Fruit fly (Drosophila melanogaster) whole organism, pupa: ENCODE results near the gene Ogg1.

Source experiments
- CG12605 ChIP-seq: fragments of 200-800 bp; sonication (Bioruptor generic); IDR thresholded peaks from 2 replicates; pipeline ENCODE4 v1.3.6; 2022; ENCODE audit warnings: missing biosample characterization, missing genetic modification characterization
- CG13204 ChIP-seq: fragments of 200-800 bp; sonication (Bioruptor generic); optimal IDR thresholded peaks from 2 replicates; lab custom pipeline; 2018; ENCODE audit warnings: missing biosample characterization, mild to moderate bottlenecking, missing genetic modification characterization, moderate library complexity
- CG14655 ChIP-seq: fragments of 200-800 bp; sonication (Bioruptor generic); optimal IDR thresholded peaks from 3 replicates; lab custom pipeline; 2017; ENCODE audit warnings: mild to moderate bottlenecking, missing biosample characterization, missing genetic modification reagents, missing genetic modification characterization
- CG15710 ChIP-seq: fragments of 200-800 bp; sonication (Bioruptor generic); optimal IDR thresholded peaks from 2 replicates; lab custom pipeline; 2018; ENCODE audit warnings: missing biosample characterization, mild to moderate bottlenecking, missing genetic modification characterization, moderate library complexity
- CG17806 ChIP-seq: fragments of 200-800 bp; sonication (Bioruptor generic); optimal IDR thresholded peaks from 2 replicates; lab custom pipeline; 2018; ENCODE audit warnings: missing biosample characterization, mild to moderate bottlenecking, missing genetic modification characterization, moderate library complexity
- CG4496 ChIP-seq: fragments of 200-800 bp; sonication (Bioruptor generic); IDR thresholded peaks from 3 replicates; pipeline ENCODE4 v1.3.6; 2022; ENCODE audit warnings: missing biosample characterization, missing genetic modification characterization
- CG8159 ChIP-seq: fragments of 200-800 bp; sonication (Bioruptor generic); optimal IDR thresholded peaks from 3 replicates; lab custom pipeline; 2018; ENCODE audit warnings: missing biosample characterization, mild to moderate bottlenecking, missing genetic modification characterization, moderate library complexity
- D1 ChIP-seq: fragments of 200-800 bp; sonication (Bioruptor generic); optimal IDR thresholded peaks from 2 replicates; lab custom pipeline; 2018; ENCODE audit warnings: missing biosample characterization, mild to moderate bottlenecking, missing genetic modification characterization, moderate library complexity
- EcR ChIP-seq: fragments of 200-800 bp; sonication (Bioruptor generic); optimal IDR thresholded peaks from 3 replicates; lab custom pipeline; 2019; ENCODE audit warnings: missing biosample characterization, missing genetic modification characterization, mild to moderate bottlenecking, moderate library complexity, missing genetic modification reagents
- Ets98B ChIP-seq: fragments of 200-800 bp; sonication (Bioruptor generic); IDR thresholded peaks from 2 replicates; pipeline ENCODE4 v1.3.6; 2022; ENCODE audit warnings: missing biosample characterization, missing genetic modification characterization
- Pif1A ChIP-seq: fragments of 200-800 bp; sonication (Bioruptor generic); optimal IDR thresholded peaks from 3 replicates; lab custom pipeline; 2016; ENCODE audit warnings: missing biosample characterization, missing genetic modification characterization
- Snoo ChIP-seq: fragments of 200-800 bp; sonication (Bioruptor generic); optimal IDR thresholded peaks from 3 replicates; lab custom pipeline; 2017; ENCODE audit warnings: missing biosample characterization, mild to moderate bottlenecking, missing genetic modification characterization, inconsistent platforms
- fd96Ca ChIP-seq: fragments of 200-800 bp; sonication (Bioruptor generic); IDR thresholded peaks from 3 replicates; pipeline ENCODE4 v1.3.6; 2022; ENCODE audit warnings: missing biosample characterization, missing genetic modification characterization
- rn ChIP-seq: fragments of 200-800 bp; sonication (Bioruptor generic); IDR thresholded peaks from 2 replicates; pipeline ENCODE4 v1.3.6; 2022; ENCODE audit warnings: missing biosample characterization, missing genetic modification characterization

DNA sequence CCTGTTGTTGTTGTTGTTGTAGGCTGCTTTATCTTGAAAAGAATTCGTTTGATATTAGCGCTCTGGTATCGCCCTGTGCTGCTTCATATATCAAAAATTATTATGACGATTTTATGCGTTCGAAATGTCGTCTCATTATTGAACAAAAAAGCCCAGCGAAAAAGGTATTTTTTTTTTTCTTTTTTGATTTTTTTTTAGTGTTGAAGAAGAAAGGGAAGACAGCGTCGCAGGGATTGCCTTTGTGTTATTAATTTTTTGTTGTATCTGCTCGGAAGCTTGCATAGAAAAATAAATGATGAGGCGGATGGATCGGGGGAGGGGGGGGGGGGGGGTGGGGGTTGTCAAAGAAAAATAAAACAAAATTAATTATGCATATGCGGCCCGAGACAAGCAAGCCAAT lies 27.9 kb upstream of the Ogg1 start:
- TF ChIP-seq CG14655 (GFP tag; lab: Kevin White, UChicago) (no peak), Pif1A (GFP tag; lab: Kevin White, UChicago) (no peak), CG8159 (tag; lab: Kevin White, UChicago) (no peak), D1 (tag; lab: Kevin White, UChicago) (no peak), Ets98B (GFP tag; lab: Robert Waterston, UW) (no peak), CG4496 (GFP tag; lab: Robert Waterston, UW) (no peak), CG15710 (tag; lab: Kevin White, UChicago) (no peak), fd96Ca (no peak), EcR (GFP tag; lab: Kevin White, UChicago) (no peak), CG12605 (GFP tag; lab: Robert Waterston, UW) (no peak), Snoo (tag; lab: Kevin White, UChicago) (no peak), CG17806 (no peak), rn (GFP tag; lab: Robert Waterston, UW) (no peak), CG13204 (GFP tag; lab: Kevin White, UChicago) (no peak)
